Worm (Caenorhabditis elegans) whole organism, young adult: ENCODE results near the gene apn-1.

Experiments used
- C17E4.6 ChIP-seq: fragments of 200-800 bp; sonication (Bioruptor generic); IDR thresholded peaks from 2 replicates; pipeline ENCODE4 v1.3.6; 2022; ENCODE audit warnings: missing genetic modification reagents, missing genetic modification characterization, missing compliant biosample characterization
- D2030.7 ChIP-seq: fragments of 200-800 bp; sonication (Bioruptor generic); IDR thresholded peaks from 2 replicates; pipeline ENCODE4 v1.3.6; 2022; ENCODE audit warnings: missing genetic modification reagents, missing genetic modification characterization, missing compliant biosample characterization
- F22D6.2 ChIP-seq: sonication (generic microtip); optimal IDR thresholded peaks from 2 replicates; lab custom pipeline; 2016; ENCODE audit warnings: mild to moderate bottlenecking, missing genetic modification characterization, missing compliant biosample characterization
- F23B12.7 ChIP-seq: sonication (generic microtip); optimal IDR thresholded peaks from 2 replicates; lab custom pipeline; 2017; ENCODE audit warnings: missing genetic modification characterization, mild to moderate bottlenecking, missing compliant biosample characterization, antibody characterized with exemption, moderate library complexity; ENCODE audit not compliant: insufficient read depth
- F39B2.1 ChIP-seq: fragments of 200-800 bp; sonication (Bioruptor generic); IDR thresholded peaks from 2 replicates; pipeline ENCODE4 v1.3.6; 2022; ENCODE audit warnings: missing genetic modification reagents, missing genetic modification characterization, missing compliant biosample characterization
- F55B11.4 ChIP-seq: sonication (generic microtip); optimal IDR thresholded peaks from 2 replicates; lab custom pipeline; 2016; ENCODE audit warnings: missing compliant biosample characterization, missing genetic modification characterization, borderline replicate concordance; ENCODE audit not compliant: insufficient read depth
- F57C9.4 ChIP-seq: sonication (generic microtip); optimal IDR thresholded peaks from 2 replicates; lab custom pipeline; 2017; ENCODE audit warnings: mild to moderate bottlenecking, missing genetic modification characterization, missing compliant biosample characterization
- K11D2.4 ChIP-seq: fragments of 200-800 bp; sonication (Bioruptor generic); IDR thresholded peaks from 2 replicates; pipeline ENCODE4 v1.3.6; 2022; ENCODE audit warnings: missing genetic modification reagents, missing genetic modification characterization, missing compliant biosample characterization
- Y56A3A.18 ChIP-seq: fragments of 200-800 bp; sonication (Bioruptor generic); IDR thresholded peaks from 2 replicates; pipeline ENCODE4 v1.3.6; 2022; ENCODE audit warnings: missing genetic modification reagents, missing genetic modification characterization, missing compliant biosample characterization
- Y67H2A.10 ChIP-seq: fragments of 200-800 bp; sonication (Bioruptor generic); conservative IDR thresholded peaks from 2 replicates; pipeline ENCODE4 v1.3.6; 2022; ENCODE audit warnings: missing genetic modification reagents, missing genetic modification characterization, missing compliant biosample characterization
- Y95B8A.8 ChIP-seq: fragments of 200-800 bp; sonication (Bioruptor generic); IDR thresholded peaks from 2 replicates; pipeline ENCODE4 v1.3.6; 2022; ENCODE audit warnings: missing genetic modification reagents, missing genetic modification characterization, missing compliant biosample characterization
- ZK185.1 ChIP-seq: sonication (generic microtip); optimal IDR thresholded peaks from 2 replicates; lab custom pipeline; 2016; ENCODE audit warnings: mild to moderate bottlenecking, missing genetic modification characterization, missing compliant biosample characterization; ENCODE audit not compliant: poor library complexity, severe bottlenecking
- aptf-3 ChIP-seq: fragments of 200-800 bp; sonication (Bioruptor generic); IDR thresholded peaks from 2 replicates; pipeline ENCODE4 v1.3.6; 2022; ENCODE audit warnings: missing genetic modification characterization, missing compliant biosample characterization
- athp-1 ChIP-seq: sonication (generic microtip); optimal IDR thresholded peaks from 2 replicates; lab custom pipeline; 2017; ENCODE audit warnings: mild to moderate bottlenecking, missing genetic modification characterization, missing compliant biosample characterization
- bed-1 ChIP-seq: fragments of 200-800 bp; sonication (Bioruptor generic); IDR thresholded peaks from 2 replicates; pipeline ENCODE4 v1.3.6; 2022; ENCODE audit warnings: missing genetic modification reagents, missing genetic modification characterization, missing compliant biosample characterization
- bed-2 ChIP-seq: fragments of 200-800 bp; sonication (Bioruptor generic); IDR thresholded peaks from 2 replicates; pipeline ENCODE4 v1.3.6; 2022; ENCODE audit warnings: missing genetic modification reagents, missing genetic modification characterization, missing compliant biosample characterization
- ccch-3 ChIP-seq: fragments of 200-800 bp; sonication (Bioruptor generic); optimal IDR thresholded peaks from 2 replicates; lab custom pipeline; 2018; ENCODE audit warnings: mild to moderate bottlenecking, missing genetic modification characterization, missing compliant biosample characterization
- cebp-1 ChIP-seq, 2 experiments: fragments of 200-800 bp in 1 of 2; sonication (Bioruptor generic) in 1 of 2; sonication (generic microtip) in 1 of 2; IDR thresholded peaks in 1 of 2; optimal IDR thresholded peaks in 1 of 2; 2 replicates each; pipeline versions ENCODE4 v1.3.6 to Lab custom; 2017 to 2022; ENCODE audit warnings: missing compliant biosample characterization in 2 of 2, missing genetic modification characterization in 2 of 2, mild to moderate bottlenecking in 1 of 2, missing genetic modification reagents in 1 of 2, moderate library complexity in 1 of 2
- cebp-2 ChIP-seq: fragments of 200-800 bp; sonication (Bioruptor generic); IDR thresholded peaks from 2 replicates; pipeline ENCODE4 v1.3.6; 2022; ENCODE audit warnings: missing genetic modification characterization, missing compliant biosample characterization
- ceh-27 ChIP-seq: fragments of 200-800 bp; sonication (Bioruptor generic); optimal IDR thresholded peaks from 2 replicates; lab custom pipeline; 2018; ENCODE audit warnings: mild to moderate bottlenecking, missing genetic modification characterization, moderate library complexity, missing compliant biosample characterization
- ceh-91 ChIP-seq: fragments of 200-800 bp; sonication (Bioruptor generic); IDR thresholded peaks from 2 replicates; pipeline ENCODE4 v1.3.6; 2022; ENCODE audit warnings: missing genetic modification reagents, missing genetic modification characterization, missing compliant biosample characterization
- die-1 ChIP-seq: sonication (generic microtip); optimal IDR thresholded peaks from 2 replicates; lab custom pipeline; 2016; ENCODE audit warnings: missing genotype, mild to moderate bottlenecking, missing genetic modification characterization, missing compliant biosample characterization
- dox-1 ChIP-seq: fragments of 200-800 bp; sonication (Bioruptor generic); IDR thresholded peaks from 2 replicates; pipeline ENCODE4 v1.3.6; 2022; ENCODE audit warnings: missing genetic modification reagents, missing genetic modification characterization, missing compliant biosample characterization
- egl-44 ChIP-seq: fragments of 200-800 bp; sonication (Bioruptor generic); IDR thresholded peaks from 2 replicates; pipeline ENCODE4 v1.3.6; 2022; ENCODE audit warnings: missing genetic modification reagents, missing genetic modification characterization, missing compliant biosample characterization
- egrh-3 ChIP-seq: fragments of 200-800 bp; sonication (Bioruptor generic); IDR thresholded peaks from 2 replicates; pipeline ENCODE4 v1.3.6; 2022; ENCODE audit warnings: missing genetic modification reagents, missing genetic modification characterization, missing compliant biosample characterization
- ets-4 ChIP-seq: fragments of 200-800 bp; sonication (Bioruptor generic); optimal IDR thresholded peaks from 2 replicates; lab custom pipeline; 2018; ENCODE audit warnings: mild to moderate bottlenecking, missing genetic modification characterization, missing compliant biosample characterization
- hrde-1 ChIP-seq: sonication (generic microtip); optimal IDR thresholded peaks from 2 replicates; lab custom pipeline; 2016; ENCODE audit warnings: missing genetic modification characterization, mild to moderate bottlenecking, missing compliant biosample characterization, moderate library complexity, missing genotype, missing genetic modification reagents, borderline replicate concordance
- hsf-1 ChIP-seq: fragments of 200-800 bp; sonication (Bioruptor generic); IDR thresholded peaks from 2 replicates; pipeline ENCODE4 v1.3.6; 2022; ENCODE audit warnings: missing genetic modification reagents, missing genetic modification characterization, missing compliant biosample characterization
- lag-1 ChIP-seq: fragments of 200-800 bp; sonication (Bioruptor generic); IDR thresholded peaks from 2 replicates; pipeline ENCODE4 v1.3.6; 2022; ENCODE audit warnings: missing genetic modification reagents, missing genetic modification characterization, missing compliant biosample characterization
- let-526 ChIP-seq: fragments of 200-800 bp; sonication (Bioruptor generic); IDR thresholded peaks from 2 replicates; pipeline ENCODE4 v1.3.6; 2022; ENCODE audit warnings: missing genetic modification reagents, missing genetic modification characterization, missing compliant biosample characterization
- lin-26 ChIP-seq: fragments of 200-800 bp; sonication (Bioruptor generic); IDR thresholded peaks from 2 replicates; pipeline ENCODE4 v1.3.6; 2022; ENCODE audit warnings: missing genetic modification reagents, missing genetic modification characterization, missing compliant biosample characterization
- lin-54 ChIP-seq: fragments of 200-800 bp; sonication (Bioruptor generic); optimal IDR thresholded peaks from 2 replicates; lab custom pipeline; 2018; ENCODE audit warnings: mild to moderate bottlenecking, missing genetic modification characterization, missing compliant biosample characterization
- lir-1 ChIP-seq: fragments of 200-800 bp; sonication (Bioruptor generic); conservative IDR thresholded peaks from 2 replicates; pipeline ENCODE4 v1.3.6; 2022; ENCODE audit warnings: missing genetic modification reagents, missing genetic modification characterization, missing compliant biosample characterization
- madf-6 ChIP-seq: fragments of 200-800 bp; sonication (Bioruptor generic); IDR thresholded peaks from 2 replicates; pipeline ENCODE4 v1.3.6; 2022; ENCODE audit warnings: missing genetic modification reagents, missing genetic modification characterization, missing compliant biosample characterization
- madf-8 ChIP-seq: fragments of 200-800 bp; sonication (Bioruptor generic); conservative IDR thresholded peaks from 2 replicates; pipeline ENCODE4 v1.3.6; 2022; ENCODE audit warnings: missing genetic modification reagents, missing genetic modification characterization, missing compliant biosample characterization
- nfyb-1 ChIP-seq: fragments of 200-800 bp; sonication (Bioruptor generic); IDR thresholded peaks from 2 replicates; pipeline ENCODE4 v1.3.6; 2022; ENCODE audit warnings: missing genetic modification reagents, missing genetic modification characterization, missing compliant biosample characterization
- nhr-90 ChIP-seq: sonication (generic microtip); optimal IDR thresholded peaks from 2 replicates; lab custom pipeline; 2016; ENCODE audit warnings: missing genotype, mild to moderate bottlenecking, missing genetic modification characterization, missing compliant biosample characterization
- rec-8 ChIP-seq, 2 experiments: sonication (generic microtip); optimal IDR thresholded peaks; 2 replicates each; lab custom pipeline; 2016; ENCODE audit warnings: mild to moderate bottlenecking in 2 of 2, missing genetic modification characterization in 2 of 2, missing genetic modification reagents in 2 of 2, missing genotype in 2 of 2, missing biosample characterization in 1 of 2, missing compliant biosample characterization in 1 of 2, moderate library complexity in 1 of 2
- snpc-1.1 ChIP-seq: sonication (generic microtip); optimal IDR thresholded peaks from 2 replicates; lab custom pipeline; 2017; ENCODE audit warnings: missing genetic modification characterization, mild to moderate bottlenecking, missing compliant biosample characterization, antibody characterized with exemption, moderate library complexity, missing genotype, missing genetic modification reagents; ENCODE audit not compliant: insufficient read depth
- snpc-1.3 ChIP-seq: sonication (generic microtip); optimal IDR thresholded peaks from 2 replicates; lab custom pipeline; 2017; ENCODE audit warnings: missing genetic modification characterization, mild to moderate bottlenecking, missing compliant biosample characterization, antibody characterized with exemption, moderate library complexity, missing genotype, missing genetic modification reagents; ENCODE audit not compliant: insufficient read depth
- snpc-4 ChIP-seq, 5 experiments: fragments of 150-350 bp in 1 of 5; sonication (generic microtip) in 4 of 5; optimal IDR thresholded peaks; 2 replicates each; lab custom pipeline; 2014 to 2018; ENCODE audit warnings: missing genetic modification characterization in 5 of 5, missing biosample characterization in 3 of 5, antibody characterized with exemption in 2 of 5, mild to moderate bottlenecking in 2 of 5, missing compliant biosample characterization in 2 of 5, missing genotype in 2 of 5, moderate library complexity in 2 of 5, missing genetic modification reagents in 1 of 5
- tbp1 ChIP-seq: fragments of 200-800 bp; sonication (Bioruptor generic); optimal IDR thresholded peaks from 2 replicates; lab custom pipeline; 2018; ENCODE audit warnings: mild to moderate bottlenecking, missing genetic modification characterization, missing compliant biosample characterization
- tlf-1 ChIP-seq: fragments of 200-800 bp; sonication (Bioruptor generic); optimal IDR thresholded peaks from 2 replicates; lab custom pipeline; 2018; ENCODE audit warnings: mild to moderate bottlenecking, missing genetic modification characterization, missing compliant biosample characterization
- xnd-1 ChIP-seq: sonication (generic microtip); optimal IDR thresholded peaks from 2 replicates; lab custom pipeline; 2016; ENCODE audit warnings: missing genotype, missing genetic modification reagents, missing genetic modification characterization, missing compliant biosample characterization
- zim-3 ChIP-seq: sonication (generic microtip); optimal IDR thresholded peaks from 2 replicates; lab custom pipeline; 2017; ENCODE audit warnings: mild to moderate bottlenecking, missing genetic modification characterization, moderate library complexity, missing compliant biosample characterization
- ztf-3 ChIP-seq: fragments of 200-800 bp; sonication (Bioruptor generic); optimal IDR thresholded peaks from 2 replicates; lab custom pipeline; 2018; ENCODE audit warnings: mild to moderate bottlenecking, missing genetic modification characterization, missing compliant biosample characterization

apn-1 gene

ce11 chrII:8086803-8087202, 39.4 kb downstream of the apn-1 start, which contains the start of gene K02C4.3 (continued):
- TF ChIP-seq F23B12.7 (tag; lab: Kevin White, UChicago) (peak; percentile 13), lag-1 (GFP tag; lab: Robert Waterston, UW) (no peak), K11D2.4 (GFP tag; lab: Robert Waterston, UW) (no peak), athp-1 (tag; lab: Kevin White, UChicago) (no peak), aptf-3 (GFP tag; lab: Robert Waterston, UW) (no peak), F39B2.1 (GFP tag; lab: Robert Waterston, UW) (0 out of 2 replicates have a peak, but pooled peaks have one; percentile 25), ets-4 (GFP tag; lab: Kevin White, UChicago) (no peak), F22D6.2 (no peak), hsf-1 (GFP tag; lab: Robert Waterston, UW) (no peak), ztf-3 (no peak), tbp1 (GFP tag; lab: Kevin White, UChicago) (no peak), ZK185.1 (peak; percentile 37), tlf-1 (GFP tag; lab: Kevin White, UChicago) (no peak), Y67H2A.10 (no peak), D2030.7 (no peak), xnd-1 (tag; lab: Kevin White, UChicago) (no peak), F57C9.4 (tag; lab: Kevin White, UChicago) (no peak), snpc-4 (GFP tag; optimal IDR thresholded peaks at IDR 0.05; lab: Kevin White, UChicago) (no peak), snpc-4 (tag; optimal IDR thresholded peaks at IDR 0.05; lab: Kevin White, UChicago) (peak; percentile 45 to 74 (median 73)), egl-44 (GFP tag; lab: Robert Waterston, UW) (no peak), die-1 (tag; lab: Kevin White, UChicago) (no peak), lin-54 (GFP tag; lab: Kevin White, UChicago) (peak; percentile 69), cebp-2 (GFP tag; lab: Robert Waterston, UW) (no peak), egrh-3 (GFP tag; lab: Robert Waterston, UW) (no peak), snpc-1.3 (tag; lab: Kevin White, UChicago) (peak; percentile 7), lin-26 (no peak), let-526 (no peak), ceh-91 (GFP tag; lab: Robert Waterston, UW) (0 out of 2 replicates have a peak, but pooled peaks have one; percentile 16), snpc-1.1 (tag; lab: Kevin White, UChicago) (peak; percentile 34), ceh-27 (GFP tag; lab: Kevin White, UChicago) (no peak), bed-1 (GFP tag; lab: Robert Waterston, UW) (no peak), madf-8 (GFP tag; lab: Robert Waterston, UW) (peak; percentile 26; the same call in 1 of the 2 replicates), rec-8 (tag; optimal IDR thresholded peaks at IDR 0.05; lab: Kevin White, UChicago) (no peak), bed-2 (GFP tag; lab: Robert Waterston, UW) (no peak), nhr-90 (no peak), nfyb-1 (GFP tag; lab: Robert Waterston, UW) (no peak), hrde-1 (tag; lab: Kevin White, UChicago) (no peak), C17E4.6 (GFP tag; lab: Robert Waterston, UW) (no peak), zim-3 (tag; lab: Kevin White, UChicago) (no peak), ccch-3 (GFP tag; lab: Kevin White, UChicago) (no peak), Y56A3A.18 (no peak), dox-1 (peak; percentile 32; the same call in 1 of the 2 replicates), F55B11.4 (tag; lab: Kevin White, UChicago) (no peak), Y95B8A.8 (GFP tag; lab: Robert Waterston, UW) (no peak), lir-1 (GFP tag; lab: Robert Waterston, UW) (no peak), madf-6 (GFP tag; lab: Robert Waterston, UW) (peak; percentile 65), cebp-1 (GFP tag; IDR thresholded peaks at IDR 0.05; lab: Robert Waterston, UW) (no peak), cebp-1 (tag; optimal IDR thresholded peaks at IDR 0.05; lab: Kevin White, UChicago) (no peak)
